Worm (Caenorhabditis elegans) whole organism, L3 larva: ENCODE measurements around the gene perm-1.

Experiments used
- R02D3.7 ChIP-seq: fragments of 150-350 bp; optimal IDR thresholded peaks from 2 replicates; lab custom pipeline; 2014; ENCODE audit warnings: missing biosample characterization, missing genetic modification characterization
- ZK546.5 ChIP-seq: sonication (generic microtip); optimal IDR thresholded peaks from 2 replicates; lab custom pipeline; 2017; ENCODE audit warnings: missing biosample characterization, missing genetic modification characterization
- aly-2 ChIP-seq: fragments of 150-350 bp; optimal IDR thresholded peaks from 2 replicates; lab custom pipeline; 2014; ENCODE audit warnings: missing biosample characterization, missing genetic modification characterization
- ama-1 ChIP-seq: fragments of 150-350 bp; optimal IDR thresholded peaks from 2 replicates; lab custom pipeline; 2018
- ceh-16 ChIP-seq: sonication (generic microtip); optimal IDR thresholded peaks from 2 replicates; lab custom pipeline; 2017; ENCODE audit warnings: missing biosample characterization, missing genetic modification characterization
- ceh-28 ChIP-seq: fragments of 150-350 bp; optimal IDR thresholded peaks from 2 replicates; lab custom pipeline; 2014; ENCODE audit warnings: missing biosample characterization, missing genetic modification reagents, missing genetic modification characterization
- ceh-82 ChIP-seq: fragments of 150-350 bp; optimal IDR thresholded peaks from 2 replicates; lab custom pipeline; 2014; ENCODE audit warnings: missing biosample characterization, missing genetic modification characterization
- ceh-9 ChIP-seq: sonication (generic microtip); optimal IDR thresholded peaks from 2 replicates; lab custom pipeline; 2018; ENCODE audit warnings: missing biosample characterization, missing genetic modification characterization
- egl-5 ChIP-seq: fragments of 150-350 bp; optimal IDR thresholded peaks from 2 replicates; lab custom pipeline; 2017; ENCODE audit warnings: missing biosample characterization, missing genetic modification reagents, missing genetic modification characterization, inconsistent platforms
- elt-2 ChIP-seq: sonication (generic microtip); optimal IDR thresholded peaks from 2 replicates; lab custom pipeline; 2016; ENCODE audit warnings: missing genetic modification reagents, mild to moderate bottlenecking, missing genetic modification characterization, missing compliant biosample characterization
- eor-1 ChIP-seq, 2 experiments: fragments of 150-350 bp; optimal IDR thresholded peaks; 2 replicates each; lab custom pipeline; 2014 to 2018; ENCODE audit warnings: missing biosample characterization in 2 of 2, missing genetic modification characterization in 2 of 2
- fkh-10 ChIP-seq: sonication (generic microtip); optimal IDR thresholded peaks from 2 replicates; lab custom pipeline; 2017; ENCODE audit warnings: missing biosample characterization, missing genetic modification reagents, missing genetic modification characterization
- fkh-2 ChIP-seq: fragments of 150-350 bp; optimal IDR thresholded peaks from 2 replicates; lab custom pipeline; 2014; ENCODE audit warnings: missing biosample characterization, missing genetic modification reagents, missing genetic modification characterization
- fos-1 ChIP-seq: fragments of 150-350 bp; optimal IDR thresholded peaks from 2 replicates; lab custom pipeline; 2014; ENCODE audit warnings: missing biosample characterization, missing genetic modification characterization
- hmg-11 ChIP-seq: sonication (generic microtip); optimal IDR thresholded peaks from 2 replicates; lab custom pipeline; 2016; ENCODE audit warnings: missing genetic modification characterization, missing compliant biosample characterization
- jun-1 ChIP-seq: fragments of 150-350 bp; optimal IDR thresholded peaks from 2 replicates; lab custom pipeline; 2014; ENCODE audit warnings: missing biosample characterization, missing genetic modification reagents, missing genetic modification characterization
- lin-15B ChIP-seq: fragments of 150-350 bp; optimal IDR thresholded peaks from 2 replicates; lab custom pipeline; 2014; ENCODE audit warnings: missing biosample characterization, missing genetic modification characterization
- lin-39 ChIP-seq: fragments of 150-350 bp; optimal IDR thresholded peaks from 2 replicates; lab custom pipeline; 2018; ENCODE audit warnings: missing biosample characterization, missing genetic modification reagents, missing genetic modification characterization
- mdl-1 ChIP-seq: fragments of 150-350 bp; optimal IDR thresholded peaks from 2 replicates; lab custom pipeline; 2014; ENCODE audit warnings: missing biosample characterization, missing genetic modification characterization
- mml-1 ChIP-seq: fragments of 150-350 bp; sonication (generic microtip); optimal IDR thresholded peaks from 3 replicates; lab custom pipeline; 2014; ENCODE audit warnings: missing biosample characterization, missing genetic modification characterization
- nfya-1 ChIP-seq: sonication (generic microtip); optimal IDR thresholded peaks from 2 replicates; lab custom pipeline; 2017; ENCODE audit warnings: missing genetic modification characterization, mild to moderate bottlenecking, missing compliant biosample characterization, antibody characterized with exemption, moderate library complexity; ENCODE audit not compliant: insufficient read depth
- nhr-12 ChIP-seq: fragments of 150-350 bp; optimal IDR thresholded peaks from 2 replicates; lab custom pipeline; 2014; ENCODE audit warnings: missing biosample characterization, missing genetic modification characterization
- nhr-23 ChIP-seq: fragments of 150-350 bp; optimal IDR thresholded peaks from 2 replicates; lab custom pipeline; 2014; ENCODE audit warnings: missing biosample characterization, missing genetic modification reagents, missing genetic modification characterization
- nhr-25 ChIP-seq: sonication (generic microtip); optimal IDR thresholded peaks from 2 replicates; lab custom pipeline; 2017; ENCODE audit warnings: missing biosample characterization, missing genetic modification characterization
- nhr-77 ChIP-seq: fragments of 150-350 bp; optimal IDR thresholded peaks from 2 replicates; lab custom pipeline; 2014; ENCODE audit warnings: missing biosample characterization, missing genetic modification characterization
- pha-4 ChIP-seq: fragments of 150-350 bp; optimal IDR thresholded peaks from 2 replicates; lab custom pipeline; 2014; ENCODE audit warnings: missing biosample characterization, missing genetic modification reagents, missing genetic modification characterization
- pqm-1 ChIP-seq: fragments of 150-350 bp; optimal IDR thresholded peaks from 2 replicates; lab custom pipeline; 2017; ENCODE audit warnings: missing biosample characterization, missing genetic modification characterization, inconsistent platforms
- sea-2 ChIP-seq: fragments of 150-350 bp; sonication (generic microtip); optimal IDR thresholded peaks from 4 replicates; lab custom pipeline; 2014; ENCODE audit warnings: missing biosample characterization, missing genetic modification reagents, missing genetic modification characterization
- skn-1 ChIP-seq: fragments of 150-350 bp; optimal IDR thresholded peaks from 2 replicates; lab custom pipeline; 2014; ENCODE audit warnings: missing biosample characterization, missing genetic modification characterization
- tbx-2 ChIP-seq: sonication (generic microtip); optimal IDR thresholded peaks from 2 replicates; lab custom pipeline; 2016; ENCODE audit warnings: mild to moderate bottlenecking, missing genetic modification characterization, missing compliant biosample characterization
- unc-62 ChIP-seq: fragments of 150-350 bp; sonication (generic microtip); optimal IDR thresholded peaks from 4 replicates; lab custom pipeline; 2014; ENCODE audit warnings: missing biosample characterization, missing genetic modification reagents, missing genetic modification characterization
- ztf-11 ChIP-seq: fragments of 150-350 bp; optimal IDR thresholded peaks from 2 replicates; lab custom pipeline; 2014; ENCODE audit warnings: missing biosample characterization, missing genetic modification characterization

The perm-1 gene

DNA sequence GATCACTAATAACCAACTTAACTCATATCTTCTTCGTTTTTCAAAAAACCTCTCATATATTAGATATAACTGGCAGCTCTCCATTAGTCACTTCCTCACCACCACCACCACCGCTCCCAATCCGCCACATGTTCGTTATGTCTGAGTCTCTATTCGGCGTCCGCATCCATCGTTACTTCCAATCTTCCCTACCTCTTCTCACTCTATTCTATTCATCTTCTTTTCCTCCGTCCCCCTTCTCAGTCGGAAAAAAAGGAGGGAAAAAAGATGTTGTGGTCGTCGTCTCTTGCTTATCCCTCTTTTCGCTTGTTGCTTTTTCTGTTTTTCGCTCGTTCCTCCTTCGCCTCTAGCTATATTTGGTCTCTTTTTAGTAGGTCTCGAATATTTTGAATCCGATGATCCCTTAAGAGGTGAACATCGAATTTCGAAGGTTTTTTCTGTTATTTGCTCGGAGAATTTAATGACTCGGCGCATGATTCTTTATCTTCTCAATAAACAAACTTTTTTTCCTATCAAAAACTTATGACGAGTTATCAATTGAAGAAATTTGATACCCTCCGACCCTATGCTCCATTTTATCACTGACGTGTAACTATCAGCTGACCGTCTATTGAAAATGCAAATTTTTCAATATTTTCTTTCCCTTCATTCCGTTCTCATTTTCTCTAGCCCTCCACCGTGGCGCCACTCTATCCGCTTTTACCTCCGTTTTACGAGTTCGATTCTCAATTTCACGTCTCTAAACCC lies 11.4 kb downstream of the perm-1 start (continued):
- peak; percentile 44 for TF ChIP-seq hmg-11 (tag; lab: Kevin White, UChicago)
- TF ChIP-seq egl-5 (tag; lab: Kevin White, UChicago): peak; percentile 55
- TF ChIP-seq, all 47 proteins: peak for 13

- TF ChIP-seq aly-2 (tag; lab: Kevin White, UChicago) (no peak), nfya-1 (tag; lab: Kevin White, UChicago) (no peak), pha-4 (tag; lab: Kevin White, UChicago) (peak; percentile 41)
These were observed 12.2 kb downstream of the perm-1 start, which contains the start of gene ptc-1 for ce11 chrII:7892761-7893272. ptc-1 (plus strand) TSS chrII:7893222.

- TF ChIP-seq eor-1 (tag; optimal IDR thresholded peaks at IDR 0.05; lab: Kevin White, UChicago) (no peak), lin-39 (peak; percentile 73), lin-15B (tag; lab: Kevin White, UChicago) (no peak), sea-2 (no peak), skn-1 (tag; lab: Kevin White, UChicago) (no peak), aly-2 (tag; lab: Kevin White, UChicago) (no peak), jun-1 (no peak), ZK546.5 (tag; lab: Kevin White, UChicago) (no peak)
These were observed 13.0 kb downstream of the perm-1 start for ce11 chrII:7893648-7894047.

ce11 chrII:7895190-7895589 lies 14.6 kb downstream of the perm-1 start:
- TF ChIP-seq mml-1 (tag; lab: Kevin White, UChicago) (no peak), lin-39 (peak; percentile 66), nfya-1 (tag; lab: Kevin White, UChicago) (peak; percentile 19), ZK546.5 (tag; lab: Kevin White, UChicago) (no peak)

DNA sequence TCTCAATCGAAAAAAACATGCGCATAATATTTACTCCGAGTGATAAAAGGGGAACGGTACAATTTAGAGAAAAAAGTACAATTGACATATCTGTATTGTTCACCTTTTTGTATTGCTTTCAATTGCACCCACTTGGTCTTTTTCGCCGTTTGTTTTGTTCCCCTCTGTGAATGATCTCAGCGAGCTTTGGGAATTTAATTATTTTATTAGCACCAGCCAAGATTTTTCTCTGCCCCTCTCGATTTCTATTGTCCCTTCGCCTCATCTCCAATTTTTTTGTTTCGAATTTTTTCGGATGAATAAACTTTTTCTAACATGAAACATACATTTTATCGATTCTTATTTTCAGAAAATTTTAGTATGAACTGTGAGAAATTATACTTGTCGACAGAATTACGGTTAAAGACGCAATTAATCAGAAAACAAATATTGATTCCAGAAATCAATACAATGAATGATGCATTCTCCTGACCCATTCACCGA lies 19.6 kb downstream of the perm-1 start, which contains the start of gene rev-1:
Gene rev-1 (plus strand): TSS at position 433 of the 483 bp plus-strand sequence.
- TF ChIP-seq pqm-1 (tag; lab: Kevin White, UChicago) (no peak), ama-1 (lab: Kevin White, UChicago) (no peak), lin-39 (no peak), fos-1 (tag; lab: Kevin White, UChicago) (no peak), nhr-77 (tag; lab: Kevin White, UChicago) (no peak), elt-2 (no peak), tbx-2 (tag; lab: Kevin White, UChicago) (no peak), fkh-10 (GFP tag; lab: Kevin White, UChicago) (no peak), ztf-11 (tag; lab: Kevin White, UChicago) (no peak), fkh-2 (tag; lab: Kevin White, UChicago) (no peak), pha-4 (tag; lab: Kevin White, UChicago) (no peak), lin-15B (tag; lab: Kevin White, UChicago) (no peak), aly-2 (tag; lab: Kevin White, UChicago) (no peak), skn-1 (tag; lab: Kevin White, UChicago) (no peak), ceh-16 (tag; lab: Kevin White, UChicago) (no peak), ceh-9 (tag; lab: Kevin White, UChicago) (no peak), unc-62 (GFP tag; lab: Kevin White, UChicago) (no peak), nhr-23 (tag; lab: Kevin White, UChicago) (no peak), hmg-11 (tag; lab: Kevin White, UChicago) (no peak)

DNA sequence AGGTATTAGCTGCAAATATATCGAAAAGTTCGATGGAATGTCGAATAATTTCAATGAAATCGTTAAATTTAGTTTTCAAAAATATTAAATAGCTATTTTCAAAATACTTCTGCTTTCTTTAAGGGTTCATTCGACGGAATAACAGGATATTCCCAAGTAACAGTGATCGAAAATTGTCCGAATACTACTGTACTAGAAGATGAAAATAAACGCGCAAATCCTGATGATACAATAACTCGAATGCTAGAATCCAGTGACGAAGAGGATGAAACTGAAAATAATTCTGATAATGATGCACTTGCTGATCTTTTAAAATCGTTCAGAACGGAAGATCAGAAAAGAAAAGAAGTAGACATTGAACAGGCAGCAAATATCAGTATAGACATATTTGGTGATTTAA lies 20.1 kb downstream of the perm-1 start:
- TF ChIP-seq mdl-1 (tag; lab: Kevin White, UChicago) (no peak), sea-2 (no peak), ama-1 (lab: Kevin White, UChicago) (no peak), ceh-82 (tag; lab: Kevin White, UChicago) (no peak), nhr-25 (tag; lab: Kevin White, UChicago) (no peak), nhr-12 (tag; lab: Kevin White, UChicago) (no peak), ceh-28 (no peak), hmg-11 (tag; lab: Kevin White, UChicago) (no peak), R02D3.7 (tag; lab: Kevin White, UChicago) (no peak), nfya-1 (tag; lab: Kevin White, UChicago) (no peak), lin-15B (tag; lab: Kevin White, UChicago) (no peak), pha-4 (tag; lab: Kevin White, UChicago) (no peak), tbx-2 (tag; lab: Kevin White, UChicago) (no peak), elt-2 (no peak)
- TF ChIP-seq, all 47 proteins: peak for 0
